Worm (Caenorhabditis elegans) whole organism, early embryonic: ENCODE measurements around the gene cest-2.3.

Source experiments
- aly-1 ChIP-seq: sonication (generic microtip); optimal IDR thresholded peaks from 2 replicates; lab custom pipeline; 2016; ENCODE audit warnings: missing genetic modification characterization, missing compliant biosample characterization
- ama-1 ChIP-seq: fragments of 150-350 bp; optimal IDR thresholded peaks from 2 replicates; lab custom pipeline; 2014
- ceh-13 ChIP-seq: fragments of 200-800 bp; sonication (Bioruptor generic); optimal IDR thresholded peaks from 2 replicates; lab custom pipeline; 2018; ENCODE audit warnings: mild to moderate bottlenecking, missing genetic modification characterization, missing compliant biosample characterization
- ceh-36 ChIP-seq: sonication (generic microtip); optimal IDR thresholded peaks from 2 replicates; lab custom pipeline; 2016; ENCODE audit warnings: missing genetic modification characterization, inconsistent platforms, missing compliant biosample characterization
- flt-1 ChIP-seq: fragments of 200-800 bp; sonication (Bioruptor generic); IDR thresholded peaks from 2 replicates; pipeline ENCODE4 v1.3.6; 2022; ENCODE audit warnings: missing genetic modification characterization, missing compliant biosample characterization
- hmbx-1 ChIP-seq: sonication (generic microtip); optimal IDR thresholded peaks from 2 replicates; lab custom pipeline; 2016; ENCODE audit warnings: mild to moderate bottlenecking, missing genetic modification characterization, missing compliant biosample characterization
- pes-1 ChIP-seq: fragments of 200-800 bp; sonication (Bioruptor generic); IDR thresholded peaks from 2 replicates; pipeline ENCODE4 v1.3.6; 2022; ENCODE audit warnings: missing genetic modification reagents, missing genetic modification characterization, missing compliant biosample characterization
- scrt-1 ChIP-seq: fragments of 200-800 bp; sonication (Bioruptor generic); IDR thresholded peaks from 2 replicates; pipeline ENCODE4 v1.3.6; 2022; ENCODE audit warnings: missing genetic modification characterization, missing compliant biosample characterization
- tbx-37 ChIP-seq: fragments of 200-800 bp; sonication (Bioruptor generic); conservative IDR thresholded peaks from 2 replicates; pipeline ENCODE4 v1.3.6; 2022; ENCODE audit warnings: missing genetic modification reagents, missing genetic modification characterization, missing compliant biosample characterization

- TF ChIP-seq aly-1 (tag; lab: Kevin White, UChicago) (no peak), ama-1 (lab: Kevin White, UChicago) (no peak), ceh-13 (GFP tag; lab: Kevin White, UChicago) (no peak), ceh-36 (tag; lab: Kevin White, UChicago) (no peak), hmbx-1 (tag; lab: Kevin White, UChicago) (no peak), flt-1 (GFP tag; lab: Robert Waterston, UW) (no peak), tbx-37 (no peak), scrt-1 (GFP tag; lab: Robert Waterston, UW) (no peak), pes-1 (GFP tag; lab: Robert Waterston, UW) (no peak)
Measured at ce11 chrV:14167629-14168028, 15.1 kb downstream of the cest-2.3 start, which contains the start of gene ocam-1.
